Fruit fly (Drosophila melanogaster) whole organism, wandering third instar larva: ENCODE results near the gene Cals.

Experiments used
- Abd-B ChIP-seq: fragments of >200 bp; optimal IDR thresholded peaks from 2 replicates; lab custom pipeline; 2017; ENCODE audit warnings: missing biosample characterization, missing genetic modification characterization
- CrebA ChIP-seq: fragments of 200-800 bp; sonication (Bioruptor generic); optimal IDR thresholded peaks from 2 replicates; lab custom pipeline; 2016; ENCODE audit warnings: missing biosample characterization, mild to moderate bottlenecking, missing genetic modification characterization, borderline replicate concordance
- GATAd ChIP-seq: sonication (Bioruptor generic); optimal IDR thresholded peaks from 2 replicates; lab custom pipeline; 2016; ENCODE audit warnings: missing biosample characterization, missing genetic modification characterization
- HLH106 ChIP-seq: fragments of 200-800 bp; optimal IDR thresholded peaks from 3 replicates; lab custom pipeline; 2019; ENCODE audit warnings: missing biosample characterization, mild to moderate bottlenecking, missing genetic modification characterization, moderate library complexity
- Hnf4 ChIP-seq: fragments of 200-800 bp; sonication (Bioruptor generic); optimal IDR thresholded peaks from 2 replicates; lab custom pipeline; 2016; ENCODE audit warnings: missing biosample characterization, mild to moderate bottlenecking, missing genetic modification characterization
- Hr83 ChIP-seq: fragments of 200-300 bp; sonication (Bioruptor generic); optimal IDR thresholded peaks from 2 replicates; lab custom pipeline; 2016; ENCODE audit warnings: missing biosample characterization, mild to moderate bottlenecking, missing genetic modification characterization, moderate library complexity; ENCODE audit not compliant: poor library complexity, severe bottlenecking
- Jra ChIP-seq: sonication (Bioruptor generic); optimal IDR thresholded peaks from 2 replicates; lab custom pipeline; 2016; ENCODE audit warnings: missing biosample characterization, missing genetic modification characterization
- Mio ChIP-seq: sonication (Bioruptor generic); optimal IDR thresholded peaks from 2 replicates; lab custom pipeline; 2016; ENCODE audit warnings: missing biosample characterization, missing genetic modification characterization
- Myc ChIP-seq: fragments of >200 bp; optimal IDR thresholded peaks from 2 replicates; lab custom pipeline; 2017
- N ChIP-seq: fragments of >200 bp; optimal IDR thresholded peaks from 2 replicates; lab custom pipeline; 2018; ENCODE audit warnings: missing biosample characterization, missing external identifiers, missing genetic modification characterization
- Rel ChIP-seq, 2 experiments: fragments of 200-800 bp; sonication (Bioruptor generic) in 1 of 2; optimal IDR thresholded peaks; 2 replicates in 1 of 2; 3 replicates in 1 of 2; lab custom pipeline; 2016 to 2019; ENCODE audit warnings: mild to moderate bottlenecking in 2 of 2, missing biosample characterization in 2 of 2, missing genetic modification characterization in 2 of 2, moderate library complexity in 1 of 2
- Sp1 ChIP-seq: fragments of 200-800 bp; sonication (Bioruptor generic); optimal IDR thresholded peaks from 3 replicates; lab custom pipeline; 2019; ENCODE audit warnings: missing biosample characterization, mild to moderate bottlenecking, missing genetic modification characterization, moderate library complexity
- br ChIP-seq: fragments of 200-800 bp; sonication (Bioruptor generic); optimal IDR thresholded peaks from 2 replicates; lab custom pipeline; 2016; ENCODE audit warnings: missing biosample characterization, missing genetic modification characterization
- brk ChIP-seq: fragments of 200-800 bp; sonication (Bioruptor generic); optimal IDR thresholded peaks from 2 replicates; lab custom pipeline; 2016; ENCODE audit warnings: missing biosample characterization, mild to moderate bottlenecking, missing genetic modification characterization
- dl ChIP-seq, 2 experiments: fragments of 175-275, 200-275 bp in 1 of 2; fragments of 200-275 bp in 1 of 2; sonication (Bioruptor generic); optimal IDR thresholded peaks; lab custom pipeline; 2018; ENCODE audit warnings: mild to moderate bottlenecking in 2 of 2, missing biosample characterization in 2 of 2, missing genetic modification characterization in 2 of 2, moderate library complexity in 2 of 2; ENCODE audit not compliant: partially characterized antibody in 2 of 2, insufficient read depth in 1 of 2
- dmrt93B ChIP-seq: fragments of 200-800 bp; sonication (Bioruptor generic); optimal IDR thresholded peaks from 2 replicates; lab custom pipeline; 2018; ENCODE audit warnings: missing biosample characterization, mild to moderate bottlenecking, missing genetic modification characterization
- dsf ChIP-seq: sonication (Bioruptor generic); optimal IDR thresholded peaks from 2 replicates; lab custom pipeline; 2016; ENCODE audit warnings: missing biosample characterization, missing genetic modification characterization, borderline replicate concordance
- ey ChIP-seq: fragments of 200-800 bp; sonication (Bioruptor generic); optimal IDR thresholded peaks from 2 replicates; lab custom pipeline; 2016; ENCODE audit warnings: missing biosample characterization, missing genetic modification characterization
- foxo ChIP-seq, 2 experiments: fragments of 200-800 bp; sonication (Bioruptor generic); optimal IDR thresholded peaks; 2 replicates in 1 of 2; 3 replicates in 1 of 2; lab custom pipeline; 2016 to 2017; ENCODE audit warnings: missing biosample characterization in 2 of 2, missing genetic modification characterization in 2 of 2
- jim ChIP-seq: fragments of 175-275, 200-325 bp; sonication (Bioruptor generic); optimal IDR thresholded peaks from 2 replicates; lab custom pipeline; 2016; ENCODE audit warnings: missing biosample characterization, mild to moderate bottlenecking, missing genetic modification characterization
- lola ChIP-seq: fragments of >200 bp; optimal IDR thresholded peaks from 2 replicates; lab custom pipeline; 2017; ENCODE audit warnings: missing biosample characterization, missing genetic modification characterization
- pan ChIP-seq: fragments of >200 bp; optimal IDR thresholded peaks from 2 replicates; lab custom pipeline; 2017
- psq ChIP-seq: fragments of 200-800 bp; sonication (Bioruptor generic); optimal IDR thresholded peaks from 3 replicates; lab custom pipeline; 2017; ENCODE audit warnings: missing biosample characterization, mild to moderate bottlenecking, missing genetic modification characterization, moderate library complexity
- rgr ChIP-seq: fragments of 200-800 bp; sonication (Bioruptor generic); optimal IDR thresholded peaks from 3 replicates; lab custom pipeline; 2016; ENCODE audit warnings: missing biosample characterization, mild to moderate bottlenecking, missing genetic modification characterization
- sage ChIP-seq: fragments of 200-800 bp; sonication (Bioruptor generic); optimal IDR thresholded peaks from 2 replicates; lab custom pipeline; 2016; ENCODE audit warnings: missing biosample characterization, mild to moderate bottlenecking, missing genetic modification characterization
- sv ChIP-seq: fragments of 200-800 bp; sonication (Bioruptor generic); optimal IDR thresholded peaks from 3 replicates; lab custom pipeline; 2016; ENCODE audit warnings: missing biosample characterization, missing genetic modification characterization
- tai ChIP-seq: sonication (Bioruptor generic); optimal IDR thresholded peaks from 2 replicates; lab custom pipeline; 2016; ENCODE audit warnings: missing biosample characterization, missing genetic modification characterization
- usp ChIP-seq: fragments of >200 bp; optimal IDR thresholded peaks from 2 replicates; lab custom pipeline; 2017; ENCODE audit warnings: missing biosample characterization, missing genetic modification characterization
- woc ChIP-seq: sonication (Bioruptor generic); optimal IDR thresholded peaks from 2 replicates; lab custom pipeline; 2016; ENCODE audit warnings: missing biosample characterization, mild to moderate bottlenecking, missing genetic modification characterization

Cals gene

dm6 chr4:1146456-1146855 lies 23.3 kb upstream of the Cals start:
- no peak for TF ChIP-seq foxo (GFP tag; optimal IDR thresholded peaks at IDR 0.05; lab: Kevin White, UChicago)
- TF ChIP-seq dmrt93B (GFP tag; lab: Kevin White, UChicago), result no peak
- no peak for TF ChIP-seq rgr (GFP tag; lab: Kevin White, UChicago)
- no peak for TF ChIP-seq Abd-B (GFP tag; lab: Kevin White, UChicago)
- no peak for TF ChIP-seq Hnf4 (GFP tag; lab: Kevin White, UChicago)
- TF ChIP-seq N (GFP tag; lab: Kevin White, UChicago), result peak; percentile 13
- TF ChIP-seq woc (GFP tag; lab: Kevin White, UChicago), result peak; percentile 6
- no peak for TF ChIP-seq GATAd (GFP tag; lab: Kevin White, UChicago)
- no peak for TF ChIP-seq Hr83 (GFP tag; lab: Kevin White, UChicago)
- TF ChIP-seq sage (GFP tag; lab: Kevin White, UChicago), result peak; percentile 13
- no peak for TF ChIP-seq br (GFP tag; lab: Kevin White, UChicago)

- TF ChIP-seq Rel (GFP tag; optimal IDR thresholded peaks at IDR 0.05; lab: Kevin White, UChicago), result no peak
- TF ChIP-seq Rel (tag; optimal IDR thresholded peaks at IDR 0.05; lab: Kevin White, UChicago), result no peak
- no peak for TF ChIP-seq Myc (lab: Kevin White, UChicago)
- TF ChIP-seq tai (GFP tag; lab: Kevin White, UChicago), result no peak
- TF ChIP-seq sage (GFP tag; lab: Kevin White, UChicago), result no peak
- no peak for TF ChIP-seq psq (GFP tag; lab: Kevin White, UChicago)
- no peak for TF ChIP-seq Hnf4 (GFP tag; lab: Kevin White, UChicago)
- no peak for TF ChIP-seq dsf (GFP tag; lab: Kevin White, UChicago)
- no peak for TF ChIP-seq dl (GFP tag; optimal IDR thresholded peaks at IDR 0.05; lab: Kevin White, UChicago; ENCODE audit: insufficient read depth in 1 of 2, partially characterized antibody in 2 of 2)
- TF ChIP-seq lola (GFP tag; lab: Kevin White, UChicago), result no peak
- TF ChIP-seq ey (GFP tag; lab: Kevin White, UChicago), result no peak
- no peak for TF ChIP-seq jim
- TF ChIP-seq woc (GFP tag; lab: Kevin White, UChicago), result no peak
- TF ChIP-seq Mio (GFP tag; lab: Kevin White, UChicago), result no peak
- no peak for TF ChIP-seq Hr83 (GFP tag; lab: Kevin White, UChicago)
- no peak for TF ChIP-seq br (GFP tag; lab: Kevin White, UChicago)
- no peak for TF ChIP-seq Jra (GFP tag; lab: Kevin White, UChicago)
- no peak for TF ChIP-seq GATAd (GFP tag; lab: Kevin White, UChicago)
- TF ChIP-seq CrebA (GFP tag; lab: Kevin White, UChicago), result no peak
These were observed 21.6 kb upstream of the Cals start for dm6 chr4:1144715-1145114.

DNA sequence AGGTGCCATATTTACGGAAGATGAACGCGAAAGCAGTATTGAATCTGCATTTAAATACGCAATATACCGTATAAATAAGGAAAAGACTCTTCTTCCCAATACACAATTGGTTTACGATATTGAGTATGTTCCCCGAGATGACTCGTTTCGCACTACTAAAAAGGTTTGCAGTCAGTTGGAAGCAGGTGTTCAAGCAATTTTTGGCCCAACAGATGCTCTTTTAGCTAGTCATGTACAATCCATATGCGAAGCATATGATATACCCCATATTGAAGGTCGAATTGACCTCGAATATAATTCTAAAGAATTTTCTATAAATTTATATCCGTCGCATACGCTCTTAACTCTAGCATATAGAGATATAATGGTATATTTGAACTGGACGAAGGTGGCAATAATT lies 3.8 kb upstream of the Cals start:
- TF ChIP-seq ey (GFP tag; lab: Kevin White, UChicago) (no peak), brk (GFP tag; lab: Kevin White, UChicago) (no peak), HLH106 (tag; lab: Kevin White, UChicago) (no peak), Abd-B (GFP tag; lab: Kevin White, UChicago) (no peak)
- TF ChIP-seq, all 38 proteins: peak for 0

dm6 chr4:1126290-1126689 lies 3.1 kb upstream of the Cals start, which contains the start of gene CG11155:
Gene CG11155, plus strand, starts transcription at chr4:1126602.
- TF ChIP-seq Hr83 (GFP tag; lab: Kevin White, UChicago), result no peak
- no peak for TF ChIP-seq tai (GFP tag; lab: Kevin White, UChicago)
- no peak for TF ChIP-seq woc (GFP tag; lab: Kevin White, UChicago)
- TF ChIP-seq lola (GFP tag; lab: Kevin White, UChicago), result no peak
- no peak for TF ChIP-seq usp
- TF ChIP-seq sv, result no peak
- TF ChIP-seq sage (GFP tag; lab: Kevin White, UChicago), result no peak
- no peak for TF ChIP-seq jim
- TF ChIP-seq GATAd (GFP tag; lab: Kevin White, UChicago), result no peak

DNA sequence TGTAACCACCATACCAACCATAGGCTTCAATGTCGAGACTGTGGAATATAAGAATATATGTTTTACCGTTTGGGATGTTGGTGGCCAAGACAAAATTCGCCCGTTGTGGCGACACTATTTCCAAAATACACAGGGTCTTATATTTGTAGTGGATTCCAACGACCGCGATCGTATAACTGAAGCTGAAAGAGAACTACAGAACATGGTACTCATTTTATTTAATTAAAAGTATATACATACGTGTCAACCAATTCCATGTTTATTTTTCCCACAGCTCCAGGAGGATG lies 1.3 kb upstream of the Cals start:
- TF ChIP-seq Sp1 (GFP tag; lab: Kevin White, UChicago), result no peak
- no peak for TF ChIP-seq brk (GFP tag; lab: Kevin White, UChicago)
- TF ChIP-seq usp, result no peak
- TF ChIP-seq pan (lab: Kevin White, UChicago), result no peak
- TF ChIP-seq dsf (GFP tag; lab: Kevin White, UChicago), result no peak
- no peak for TF ChIP-seq Rel (GFP tag; optimal IDR thresholded peaks at IDR 0.05; lab: Kevin White, UChicago)
- TF ChIP-seq Rel (tag; optimal IDR thresholded peaks at IDR 0.05; lab: Kevin White, UChicago), result no peak
